Worm (Caenorhabditis elegans): ENCODE measurements around the gene ZC373.3.

The ZC373.3 gene

DNA sequence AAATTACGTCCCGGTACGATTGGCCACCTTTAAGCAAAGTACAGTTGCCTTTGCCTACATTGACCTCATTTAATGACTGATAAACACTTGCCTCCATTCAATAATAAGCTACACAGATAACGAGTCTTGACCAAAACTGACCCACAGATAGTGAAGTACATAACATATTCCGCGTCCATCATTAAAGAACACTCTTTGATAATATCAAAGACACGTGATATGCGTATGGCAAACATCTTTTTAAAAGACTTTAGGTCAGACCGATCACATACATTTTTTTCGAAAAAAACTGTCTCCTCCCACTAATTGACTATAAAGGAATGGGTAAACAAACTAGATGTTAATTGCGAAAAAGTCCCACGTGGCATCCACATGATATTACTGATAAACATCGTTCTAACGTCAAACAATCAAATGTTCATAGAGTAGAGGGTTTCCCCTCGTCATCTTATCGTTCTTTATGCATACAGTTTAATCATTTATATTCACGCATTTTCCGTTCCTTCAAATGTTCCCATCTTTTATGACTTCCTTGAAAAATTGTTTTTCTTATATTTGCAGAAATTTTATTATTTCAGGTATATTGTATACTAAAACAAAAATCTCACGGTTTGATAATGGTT, 23.8 kb downstream of the ZC373.3 start, which contains the start of gene W07E11.1 (continued):
- TF ChIP-seq C16A3.4 (tag; optimal IDR thresholded peaks at IDR 0.05) = no peak
- TF ChIP-seq C34B4.2 (tag; optimal IDR thresholded peaks at IDR 0.05) = no peak
- TF ChIP-seq hpl-2 (GFP tag; optimal IDR thresholded peaks at IDR 0.05) = no peak
- no peak for TF ChIP-seq isw-1 (GFP tag; IDR thresholded peaks at IDR 0.05)
- TF ChIP-seq Y116A8C.19 (tag; optimal IDR thresholded peaks at IDR 0.05; ENCODE audit: borderline replicate concordance) = no peak
- no peak for TF ChIP-seq pax-3 (tag; optimal IDR thresholded peaks at IDR 0.05)
- no peak for TF ChIP-seq egl-27 (tag; optimal IDR thresholded peaks at IDR 0.05)
- TF ChIP-seq efl-1 (optimal IDR thresholded peaks at IDR 0.05) = no peak
- peak in 1 of 2 experiments; percentile 82 for TF ChIP-seq efl-1 (GFP tag; optimal IDR thresholded peaks at IDR 0.05 in 1 of 2)
- TF ChIP-seq vab-15 (tag; optimal IDR thresholded peaks at IDR 0.05) = no peak
- TF ChIP-seq skn-1 (tag; optimal IDR thresholded peaks at IDR 0.05) = no peak
- TF ChIP-seq unc-98 (GFP tag; IDR thresholded peaks at IDR 0.05) = no peak
- TF ChIP-seq nhr-77 (tag; optimal IDR thresholded peaks at IDR 0.05) = no peak
- no peak for TF ChIP-seq zip-4 (GFP tag; optimal IDR thresholded peaks at IDR 0.05)
- TF ChIP-seq sox-4 (tag; optimal IDR thresholded peaks at IDR 0.05) = no peak
- TF ChIP-seq ceh-90 (tag; optimal IDR thresholded peaks at IDR 0.05) = no peak
- no peak for TF ChIP-seq sptf-1 (tag; optimal IDR thresholded peaks at IDR 0.05)
- TF ChIP-seq nhr-12 (tag; optimal IDR thresholded peaks at IDR 0.05) = no peak
- peak; percentile 86 for TF ChIP-seq nhr-85 (tag)
- TF ChIP-seq ceh-88 (GFP tag; IDR thresholded peaks at IDR 0.05) = no peak
- no peak for TF ChIP-seq jun-1 (tag; optimal IDR thresholded peaks at IDR 0.05)
- no peak for TF ChIP-seq nhr-237 (tag; optimal IDR thresholded peaks at IDR 0.05)
- TF ChIP-seq unc-86 (tag; optimal IDR thresholded peaks at IDR 0.05) = no peak
- TF ChIP-seq sup-37 (GFP tag; optimal IDR thresholded peaks at IDR 0.05) = no peak
- no peak for TF ChIP-seq fos-1 (tag; optimal IDR thresholded peaks at IDR 0.05)
- peak in 1 of 2 experiments; percentile 17 for TF ChIP-seq lsy-2 (tag; optimal IDR thresholded peaks at IDR 0.05)
- TF ChIP-seq pag-3 (tag; optimal IDR thresholded peaks at IDR 0.05; ENCODE audit: borderline replicate concordance, insufficient read depth) = no peak
- TF ChIP-seq unc-30 (tag; optimal IDR thresholded peaks at IDR 0.05) = no peak
- peak; percentile 35 for TF ChIP-seq blmp-1 (tag; optimal IDR thresholded peaks at IDR 0.05)
- no peak for TF ChIP-seq fkh-4 (tag; optimal IDR thresholded peaks at IDR 0.05; ENCODE audit: borderline replicate concordance)
- TF ChIP-seq lir-3 (tag; optimal IDR thresholded peaks at IDR 0.05; ENCODE audit: poor library complexity) = no peak
- no peak for TF ChIP-seq dsc-1 (tag; optimal IDR thresholded peaks at IDR 0.05)
- TF ChIP-seq nhr-90 (tag; optimal IDR thresholded peaks at IDR 0.05; ENCODE audit: poor library complexity) = peak; percentile 68
- TF ChIP-seq fkh-10 (GFP tag; optimal IDR thresholded peaks at IDR 0.05) = no peak
- TF ChIP-seq ceh-82 (tag; optimal IDR thresholded peaks at IDR 0.05) = no peak

DNA sequence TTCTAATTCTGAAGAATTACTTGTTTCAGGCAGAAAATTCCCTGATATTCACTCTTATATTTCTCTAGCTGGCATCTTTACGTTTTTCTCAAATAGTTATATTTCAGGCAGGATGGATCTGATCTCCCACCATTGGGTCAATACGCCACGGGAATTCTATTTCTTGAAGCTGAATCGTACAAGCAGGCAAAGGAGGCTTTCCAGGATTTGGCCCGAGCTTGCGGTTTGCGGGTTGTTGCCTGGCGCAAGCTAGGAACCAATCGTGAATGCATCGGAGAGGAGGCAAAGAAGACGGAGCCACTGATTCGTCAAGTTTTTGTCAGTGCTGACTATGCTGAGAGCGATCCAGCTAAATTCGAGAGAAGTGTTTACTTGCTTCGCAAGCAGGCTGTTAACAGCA, 24.7 kb downstream of the ZC373.3 start:
- TF ChIP-seq elt-3 (tag; optimal IDR thresholded peaks at IDR 0.05) (no peak), fkh-4 (tag; optimal IDR thresholded peaks at IDR 0.05; ENCODE audit: borderline replicate concordance) (no peak), mdl-1 (tag; optimal IDR thresholded peaks at IDR 0.05) (no peak), nhr-20 (tag; optimal IDR thresholded peaks at IDR 0.05) (no peak), nhr-77 (tag; optimal IDR thresholded peaks at IDR 0.05) (no peak), F16B12.6 (tag; optimal IDR thresholded peaks at IDR 0.05) (no peak)

DNA sequence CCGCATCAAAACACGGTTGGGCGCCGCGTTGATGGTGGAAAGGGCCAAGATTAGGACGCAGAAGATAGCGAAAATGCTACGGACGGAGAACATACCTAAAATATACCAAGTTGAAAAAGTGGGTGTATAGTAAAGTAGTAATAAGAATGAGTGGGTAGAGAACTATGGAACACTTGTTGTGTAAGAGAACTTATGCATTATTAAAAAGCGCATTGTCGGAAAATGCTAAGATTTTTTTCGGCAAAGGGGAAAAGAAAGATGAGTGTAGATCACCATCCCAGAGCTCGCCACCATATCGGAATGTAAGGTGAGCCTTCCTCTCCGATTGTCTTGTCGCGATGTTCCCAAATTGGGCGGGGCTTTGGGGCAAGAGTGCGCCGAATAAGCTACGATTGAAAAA, 27.5 kb downstream of the ZC373.3 start, which contains the start of gene flp-28:
Gene flp-28 (minus strand): TSS at position 101 of the 400 bp plus-strand sequence.
- no peak for TF ChIP-seq nhr-28 (tag; optimal IDR thresholded peaks at IDR 0.05)
- no peak for TF ChIP-seq sox-4 (tag; optimal IDR thresholded peaks at IDR 0.05)
- TF ChIP-seq mab-9 (GFP tag; IDR thresholded peaks at IDR 0.05) = no peak
- no peak for TF ChIP-seq egl-27 (tag; optimal IDR thresholded peaks at IDR 0.05)
- TF ChIP-seq isw-1 (GFP tag; IDR thresholded peaks at IDR 0.05) = no peak
